Worm (Caenorhabditis elegans): Measurements from ENCODE around the gene ZK1307.8.
A peak's percentile ranks its signal among the peaks of the same experiment; 100 is the strongest.

The ZK1307.8 gene

ce11 chrII:9668959-9669358, 44.5 kb downstream of the ZK1307.8 start, which contains the start of gene taf-8 (continued):
- no peak for TF ChIP-seq Y5F2A.4 (GFP tag; optimal IDR thresholded peaks at IDR 0.05)
- no peak for TF ChIP-seq egl-43 (GFP tag; IDR thresholded peaks at IDR 0.05)
- no peak for TF ChIP-seq ztf-11 (tag; optimal IDR thresholded peaks at IDR 0.05)
- no peak for TF ChIP-seq madf-5 (GFP tag; IDR thresholded peaks at IDR 0.05)
- TF ChIP-seq nhr-10 (tag; optimal IDR thresholded peaks at IDR 0.05): no peak
- TF ChIP-seq lin-13 (GFP tag; optimal IDR thresholded peaks at IDR 0.05): no peak
- peak in 1 of 2 experiments; percentile 59 for TF ChIP-seq unc-62 (GFP tag; optimal IDR thresholded peaks at IDR 0.05 in 1 of 2)
- TF ChIP-seq unc-62 (tag; optimal IDR thresholded peaks at IDR 0.05): no peak
- TF ChIP-seq daf-19 (GFP tag; conservative IDR thresholded peaks at IDR 0.05): no peak
- peak; percentile 78 for TF ChIP-seq aha-1 (tag)
- TF ChIP-seq zfp-2 (tag; optimal IDR thresholded peaks at IDR 0.05): no peak
- TF ChIP-seq lin-29 (GFP tag; IDR thresholded peaks at IDR 0.05): no peak
- no peak for TF ChIP-seq php-3 (GFP tag; IDR thresholded peaks at IDR 0.05)
- no peak for TF ChIP-seq ceh-44 (GFP tag; IDR thresholded peaks at IDR 0.05)
- TF ChIP-seq saeg-2 (GFP tag; IDR thresholded peaks at IDR 0.05): no peak
- no peak for TF ChIP-seq D1046.2 (GFP tag; IDR thresholded peaks at IDR 0.05)
- no peak for TF ChIP-seq zfp-3 (GFP tag; conservative IDR thresholded peaks at IDR 0.05)
- peak; percentile 26 for TF ChIP-seq fkh-10 (GFP tag; optimal IDR thresholded peaks at IDR 0.05)
- no peak for TF ChIP-seq ceh-82 (tag; optimal IDR thresholded peaks at IDR 0.05)
- TF ChIP-seq ZK337.2 (GFP tag; IDR thresholded peaks at IDR 0.05): no peak
- no peak for TF ChIP-seq daf-12 (tag; optimal IDR thresholded peaks at IDR 0.05)
- no peak for TF ChIP-seq zip-11 (GFP tag; IDR thresholded peaks at IDR 0.05)
- no peak for TF ChIP-seq mdt-29 (GFP tag; IDR thresholded peaks at IDR 0.05)
- no peak for TF ChIP-seq unc-130 (GFP tag; optimal IDR thresholded peaks at IDR 0.05)
- TF ChIP-seq ztf-7 (tag; optimal IDR thresholded peaks at IDR 0.05): no peak
- TF ChIP-seq ceh-62 (tag; optimal IDR thresholded peaks at IDR 0.05): no peak
- no peak for TF ChIP-seq lin-38 (GFP tag; IDR thresholded peaks at IDR 0.05)
- TF ChIP-seq snpc-1.2 (GFP tag; IDR thresholded peaks at IDR 0.05): no peak
- TF ChIP-seq lin-15B (tag; optimal IDR thresholded peaks at IDR 0.05): no peak
- TF ChIP-seq sdz-12 (GFP tag; optimal IDR thresholded peaks at IDR 0.05): no peak
- no peak for TF ChIP-seq set-16 (GFP tag; IDR thresholded peaks at IDR 0.05)
- TF ChIP-seq hlh-30 (tag; optimal IDR thresholded peaks at IDR 0.05; ENCODE audit: insufficient read depth): no peak
- no peak for TF ChIP-seq aly-2 (tag; optimal IDR thresholded peaks at IDR 0.05)
- no peak for TF ChIP-seq cey-2 (tag; optimal IDR thresholded peaks at IDR 0.05; ENCODE audit: borderline replicate concordance, insufficient read depth)
- no peak for TF ChIP-seq mep-1 (tag; optimal IDR thresholded peaks at IDR 0.05)
- TF ChIP-seq fos-1 (tag; optimal IDR thresholded peaks at IDR 0.05): no peak
- TF ChIP-seq spr-3 (GFP tag; optimal IDR thresholded peaks at IDR 0.05): no peak
- no peak for TF ChIP-seq nhr-42 (GFP tag; IDR thresholded peaks at IDR 0.05)
- TF ChIP-seq nhr-102 (tag; optimal IDR thresholded peaks at IDR 0.05): no peak
- TF ChIP-seq hif-1 (tag; optimal IDR thresholded peaks at IDR 0.05): no peak
- TF ChIP-seq nhr-11 (tag; optimal IDR thresholded peaks at IDR 0.05): peak; percentile 21
- no peak for TF ChIP-seq dmd-8 (GFP tag; IDR thresholded peaks at IDR 0.05)
- no peak for TF ChIP-seq egl-27 (tag; optimal IDR thresholded peaks at IDR 0.05)
- no peak for TF ChIP-seq spr-1 (tag; optimal IDR thresholded peaks at IDR 0.05)
- no peak for TF ChIP-seq tag-97 (GFP tag; IDR thresholded peaks at IDR 0.05)
- TF ChIP-seq nhr-28 (tag; optimal IDR thresholded peaks at IDR 0.05): peak; percentile 9
- no peak for TF ChIP-seq mxl-3 (GFP tag; optimal IDR thresholded peaks at IDR 0.05)
- TF ChIP-seq attf-4 (tag; optimal IDR thresholded peaks at IDR 0.05): no peak
- TF ChIP-seq daf-8 (GFP tag; IDR thresholded peaks at IDR 0.05): no peak

Measured in whole organism, L4 larva.